Fruit fly (Drosophila melanogaster): ENCODE data around the gene CG42752.

Gene CG42752

dm6 chr2L:18737239-18737638, 2.7 kb downstream of the CG42752 start:
- TF ChIP-seq toe (GFP tag; optimal IDR thresholded peaks at IDR 0.05) (no peak), CG14711 (tag; optimal IDR thresholded peaks at IDR 0.05) (no peak), tj (GFP tag; optimal IDR thresholded peaks at IDR 0.05) (no peak), Mnt (GFP tag; optimal IDR thresholded peaks at IDR 0.05) (no peak), kay (GFP tag; ENCODE audit: borderline replicate concordance) (no peak)

dm6 chr2L:18735553-18736167, 4.2 kb downstream of the CG42752 start:
- TF ChIP-seq Mnt (GFP tag; optimal IDR thresholded peaks at IDR 0.05): no peak
- TF ChIP-seq CG12768 (GFP tag; optimal IDR thresholded peaks at IDR 0.05): no peak

dm6 chr2L:18732760-18733530, 7.0 kb downstream of the CG42752 start:
- TF ChIP-seq CG5204 (GFP tag; optimal IDR thresholded peaks at IDR 0.05) (no peak), cic (GFP tag; optimal IDR thresholded peaks at IDR 0.05) (peak; percentile 64), ovo (GFP tag; optimal IDR thresholded peaks at IDR 0.05) (peak; percentile 90)

dm6 chr2L:18732291-18732690, 7.6 kb downstream of the CG42752 start, which contains the start of gene CG10348:
Gene CG10348 (minus strand): TSS chr2L:18732524.
- no peak for TF ChIP-seq kay (GFP tag; ENCODE audit: borderline replicate concordance)
- no peak for TF ChIP-seq cic (GFP tag; optimal IDR thresholded peaks at IDR 0.05)
- no peak for TF ChIP-seq CG7045 (GFP tag; optimal IDR thresholded peaks at IDR 0.05)
- no peak for TF ChIP-seq CG33017 (tag; optimal IDR thresholded peaks at IDR 0.05)
- TF ChIP-seq CG12768 (GFP tag; optimal IDR thresholded peaks at IDR 0.05): no peak
- no peak for TF ChIP-seq Clk (GFP tag; optimal IDR thresholded peaks at IDR 0.05)

- TF ChIP-seq Clk (GFP tag; optimal IDR thresholded peaks at IDR 0.05) (no peak), cic (GFP tag; optimal IDR thresholded peaks at IDR 0.05) (no peak), Mnt (GFP tag; optimal IDR thresholded peaks at IDR 0.05) (no peak), kay (GFP tag; ENCODE audit: borderline replicate concordance) (no peak), CG33017 (tag; optimal IDR thresholded peaks at IDR 0.05) (no peak), CG12768 (GFP tag; optimal IDR thresholded peaks at IDR 0.05) (no peak), CG14711 (tag; optimal IDR thresholded peaks at IDR 0.05) (no peak), bab1 (GFP tag; optimal IDR thresholded peaks at IDR 0.05) (no peak)
Observed at dm6 chr2L:18727986-18728385, 11.9 kb downstream of the CG42752 start.

dm6 chr2L:18724842-18725241, 15.1 kb downstream of the CG42752 start:
- no peak for TF ChIP-seq Hr96 (GFP tag; optimal IDR thresholded peaks at IDR 0.05)
- no peak for TF ChIP-seq CG12768 (GFP tag; optimal IDR thresholded peaks at IDR 0.05)

- TF ChIP-seq toe (GFP tag; optimal IDR thresholded peaks at IDR 0.05): no peak
- TF ChIP-seq cic (GFP tag; optimal IDR thresholded peaks at IDR 0.05): no peak
- no peak for TF ChIP-seq Crg-1 (GFP tag; optimal IDR thresholded peaks at IDR 0.05)
- no peak for TF ChIP-seq CG5204 (GFP tag; optimal IDR thresholded peaks at IDR 0.05)
- TF ChIP-seq CG7101 (tag; optimal IDR thresholded peaks at IDR 0.05): no peak
- TF ChIP-seq CG7045 (GFP tag; optimal IDR thresholded peaks at IDR 0.05): no peak
- TF ChIP-seq tj (GFP tag; optimal IDR thresholded peaks at IDR 0.05): no peak
- TF ChIP-seq cnc (optimal IDR thresholded peaks at IDR 0.05): no peak
- no peak for TF ChIP-seq Mnt (GFP tag; optimal IDR thresholded peaks at IDR 0.05)
- TF ChIP-seq CG14711 (tag; optimal IDR thresholded peaks at IDR 0.05): no peak
Observed at dm6 chr2L:18719583-18719982, 20.3 kb downstream of the CG42752 start.

dm6 chr2L:18717365-18718011, 22.4 kb downstream of the CG42752 start:
- no peak for TF ChIP-seq CG11617 (GFP tag; optimal IDR thresholded peaks at IDR 0.05)
- TF ChIP-seq CG1620 (GFP tag; optimal IDR thresholded peaks at IDR 0.05): no peak

dm6 chr2L:18714086-18714485, 25.8 kb downstream of the CG42752 start:
- TF ChIP-seq CG5204 (GFP tag; optimal IDR thresholded peaks at IDR 0.05) (no peak), CG11617 (GFP tag; optimal IDR thresholded peaks at IDR 0.05) (no peak), Mnt (GFP tag; optimal IDR thresholded peaks at IDR 0.05) (no peak), CG1620 (GFP tag; optimal IDR thresholded peaks at IDR 0.05) (no peak), CG14711 (tag; optimal IDR thresholded peaks at IDR 0.05) (no peak), CG7045 (GFP tag; optimal IDR thresholded peaks at IDR 0.05) (no peak), Clk (GFP tag; optimal IDR thresholded peaks at IDR 0.05) (no peak), toe (GFP tag; optimal IDR thresholded peaks at IDR 0.05) (no peak), pad (GFP tag; optimal IDR thresholded peaks at IDR 0.05) (no peak), bab1 (GFP tag; optimal IDR thresholded peaks at IDR 0.05) (no peak), CG12768 (GFP tag; optimal IDR thresholded peaks at IDR 0.05) (no peak), ovo (GFP tag; optimal IDR thresholded peaks at IDR 0.05) (no peak), cnc (optimal IDR thresholded peaks at IDR 0.05) (no peak), Hr96 (GFP tag; optimal IDR thresholded peaks at IDR 0.05) (no peak), tj (GFP tag; optimal IDR thresholded peaks at IDR 0.05) (no peak), kay (GFP tag; ENCODE audit: borderline replicate concordance) (no peak)
